Fruit fly (Drosophila melanogaster): Measurements from ENCODE around the gene CG14024.

- TF ChIP-seq CG17806 (tag; optimal IDR thresholded peaks at IDR 0.05): peak; percentile 95
- no peak for TF ChIP-seq Ets98B (GFP tag; IDR thresholded peaks at IDR 0.05)
- peak; percentile 97 for TF ChIP-seq CG8159 (tag; optimal IDR thresholded peaks at IDR 0.05)
Observed at dm6 chr2L:5287599-5288261, 27.0 kb downstream of the CG14024 start.

Data from whole organism, pupa.